Fruit fly (Drosophila melanogaster): ENCODE data around the gene Rsf1.

The Rsf1 gene

DNA sequence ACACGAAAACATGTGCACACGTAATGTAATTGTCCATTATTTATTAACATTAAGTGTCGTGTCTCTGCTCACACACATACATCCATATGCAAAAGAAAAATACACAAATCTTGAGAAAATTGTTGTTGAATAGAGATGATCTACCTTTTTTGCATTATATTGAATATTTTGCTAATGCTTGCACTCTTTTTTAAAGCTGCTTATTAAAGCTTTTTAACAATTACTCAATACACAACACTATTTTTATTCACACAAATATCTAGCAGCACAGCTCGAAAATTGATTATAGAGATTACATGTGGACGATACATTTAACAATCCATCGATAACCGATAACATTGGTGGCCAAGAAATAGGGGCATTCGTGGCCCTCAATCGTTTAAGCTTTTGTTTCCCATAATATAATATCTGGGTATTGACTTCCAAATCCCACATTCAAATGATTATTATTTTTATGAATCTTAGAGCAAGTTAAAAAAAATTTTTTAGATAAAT is 28.8 kb upstream of the Rsf1 start, which contains the start of gene Ufd4 (continued):
- TF ChIP-seq CG31441 (GFP tag; IDR thresholded peaks at IDR 0.05) (no peak), CG13424 (tag; optimal IDR thresholded peaks at IDR 0.05) (peak; percentile 73), slbo (GFP tag; IDR thresholded peaks at IDR 0.05) (no peak; the same call in 1 of the 2 replicates), run (tag; optimal IDR thresholded peaks at IDR 0.05) (peak; percentile 1), Hand (GFP tag; optimal IDR thresholded peaks at IDR 0.05) (peak; percentile 81), HmgD (GFP tag; optimal IDR thresholded peaks at IDR 0.05) (no peak), CG3995 (GFP tag; optimal IDR thresholded peaks at IDR 0.05) (peak; percentile 49), so (GFP tag; IDR thresholded peaks at IDR 0.05) (no peak; the same call in 2 of the 3 replicates), CG12942 (GFP tag; optimal IDR thresholded peaks at IDR 0.05) (peak; percentile 7), Adf1 (GFP tag; IDR thresholded peaks at IDR 0.05) (no peak), B-H1 (GFP tag; IDR thresholded peaks at IDR 0.05) (peak; percentile 46; the same call in 1 of the 3 replicates), CTCF (GFP tag; optimal IDR thresholded peaks at IDR 0.05) (no peak), sima (GFP tag; optimal IDR thresholded peaks at IDR 0.05) (no peak), dmrt99B (tag; optimal IDR thresholded peaks at IDR 0.05) (no peak), Xrp1 (GFP tag; IDR thresholded peaks at IDR 0.05) (peak; percentile 79), CG8290 (GFP tag; optimal IDR thresholded peaks at IDR 0.05) (peak; percentile 33), CG8290 (tag; optimal IDR thresholded peaks at IDR 0.05) (no peak), Rx (GFP tag; IDR thresholded peaks at IDR 0.05) (no peak), D (optimal IDR thresholded peaks at IDR 0.05) (no peak), D (GFP tag; optimal IDR thresholded peaks at IDR 0.05) (peak; percentile 26), tna (GFP tag; IDR thresholded peaks at IDR 0.05; ENCODE audit: partially characterized antibody) (no peak), D19B (GFP tag; optimal IDR thresholded peaks at IDR 0.05) (no peak), CG10979 (tag; optimal IDR thresholded peaks at IDR 0.05) (peak; percentile 64), Doc3 (GFP tag; IDR thresholded peaks at IDR 0.05; ENCODE audit: partially characterized antibody) (0 out of 3 replicates have a peak, but pooled peaks have one; percentile 36), lmd (GFP tag; IDR thresholded peaks at IDR 0.05) (no peak), chinmo (GFP tag; IDR thresholded peaks at IDR 0.05; ENCODE audit: partially characterized antibody) (no peak), Deaf1 (tag; optimal IDR thresholded peaks at IDR 0.05) (no peak), jigr1 (GFP tag; IDR thresholded peaks at IDR 0.05) (no peak), B-H2 (GFP tag; optimal IDR thresholded peaks at IDR 0.05) (peak; percentile 48), CG2712 (tag; optimal IDR thresholded peaks at IDR 0.05) (peak; percentile 86), CG8388 (GFP tag; optimal IDR thresholded peaks at IDR 0.05) (peak; percentile 49), CG1832 (GFP tag; optimal IDR thresholded peaks at IDR 0.05) (no peak), Dip3 (GFP tag; optimal IDR thresholded peaks at IDR 0.05) (peak; percentile 55), p53 (GFP tag; optimal IDR thresholded peaks at IDR 0.05) (no peak), kay (GFP tag; optimal IDR thresholded peaks at IDR 0.05) (no peak), Dip2 (GFP tag; IDR thresholded peaks at IDR 0.05) (no peak), fd3F (GFP tag; optimal IDR thresholded peaks at IDR 0.05) (peak; percentile 60), Hr39 (optimal IDR thresholded peaks at IDR 0.05) (no peak), cas (GFP tag; IDR thresholded peaks at IDR 0.05) (no peak), pb (GFP tag; optimal IDR thresholded peaks at IDR 0.05) (no peak), CG8924 (tag; optimal IDR thresholded peaks at IDR 0.05) (peak; percentile 65), TFAM (GFP tag; optimal IDR thresholded peaks at IDR 0.05) (no peak), z (GFP tag; IDR thresholded peaks at IDR 0.05) (no peak), CG6272 (GFP tag; IDR thresholded peaks at IDR 0.05) (no peak), CG17612 (GFP tag; IDR thresholded peaks at IDR 0.05) (no peak), CG14050 (GFP tag; IDR thresholded peaks at IDR 0.05) (no peak; the same call in 1 of the 3 replicates), prd (optimal IDR thresholded peaks at IDR 0.05) (no peak), prd (GFP tag; IDR thresholded peaks at IDR 0.05) (peak; percentile 75; the same call in 2 of the 3 replicates), jing (GFP tag; optimal IDR thresholded peaks at IDR 0.05) (no peak), CG10366 (GFP tag; IDR thresholded peaks at IDR 0.05) (no peak), CG8765 (GFP tag; IDR thresholded peaks at IDR 0.05) (no peak), dpn (GFP tag; optimal IDR thresholded peaks at IDR 0.05) (peak; percentile 66 to 76), seq (GFP tag; IDR thresholded peaks at IDR 0.05) (no peak), CG3281 (GFP tag; optimal IDR thresholded peaks at IDR 0.05) (no peak)

Data from whole organism, embryonic.